Fruit fly (Drosophila melanogaster): ENCODE data around the gene CG33912.
A peak's percentile ranks its signal among the peaks of the same experiment; 100 is the strongest.

Gene CG33912

DNA sequence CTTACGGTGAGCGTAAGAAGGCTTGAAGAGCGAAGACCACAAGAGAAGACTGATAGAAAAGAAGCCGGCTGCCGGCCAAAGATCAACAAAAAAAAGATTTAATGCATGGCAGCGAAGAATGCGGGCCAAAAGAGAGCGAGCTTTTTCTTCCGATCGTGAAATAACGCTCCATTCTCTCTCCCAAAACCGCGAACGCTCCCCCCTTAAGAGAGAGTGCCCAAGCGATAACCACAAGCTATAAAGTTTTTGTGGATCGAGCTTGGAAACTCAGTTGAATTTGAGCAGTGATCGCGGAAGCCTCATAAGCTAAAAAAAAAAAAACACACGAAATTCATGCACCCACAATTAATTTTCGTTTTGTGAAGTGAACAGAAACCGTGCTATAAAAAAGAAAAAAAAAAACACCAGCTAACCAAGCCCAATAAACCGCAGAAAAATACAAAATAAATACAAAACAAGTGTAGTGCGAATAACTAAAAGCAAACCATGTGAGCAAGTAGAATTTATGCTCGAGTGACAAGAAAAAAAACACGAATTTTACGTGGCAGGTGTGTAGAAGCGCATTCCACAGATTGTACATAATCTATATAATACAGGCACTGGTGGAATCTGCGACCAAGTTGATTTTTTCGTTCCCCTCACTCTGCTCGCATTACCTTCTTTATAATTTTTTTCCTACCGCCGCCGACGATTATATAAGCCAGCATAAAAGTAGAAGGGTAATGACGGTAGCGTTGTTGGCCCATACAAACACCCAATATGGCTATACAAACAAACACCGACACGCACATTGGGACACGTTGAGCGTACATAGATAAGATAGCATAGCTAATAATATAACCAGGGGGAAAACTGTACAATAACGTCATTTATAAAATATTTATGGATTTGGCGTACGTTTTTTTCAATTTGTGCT lies 24.9 kb downstream of the CG33912 start, which contains the start of gene CG13252 (continued):
- TF ChIP-seq CG15011 (GFP tag; optimal IDR thresholded peaks at IDR 0.05) (no peak), Opbp (GFP tag; IDR thresholded peaks at IDR 0.05; ENCODE audit: partially characterized antibody) (no peak), insv (GFP tag; optimal IDR thresholded peaks at IDR 0.05) (no peak), CG31441 (GFP tag; IDR thresholded peaks at IDR 0.05) (no peak), zf30C (GFP tag; optimal IDR thresholded peaks at IDR 0.05) (no peak), stwl (tag; optimal IDR thresholded peaks at IDR 0.05) (no peak), dmrt11E (tag; optimal IDR thresholded peaks at IDR 0.05) (no peak), CG4404 (GFP tag; IDR thresholded peaks at IDR 0.05) (no peak), CG6175 (GFP tag; IDR thresholded peaks at IDR 0.05) (no peak), CG30431 (GFP tag; optimal IDR thresholded peaks at IDR 0.05) (no peak), otp (GFP tag; IDR thresholded peaks at IDR 0.05) (no peak), fd102C (GFP tag; optimal IDR thresholded peaks at IDR 0.05) (no peak), CG15696 (tag; optimal IDR thresholded peaks at IDR 0.05) (no peak), CG7928 (GFP tag; optimal IDR thresholded peaks at IDR 0.05) (no peak), ERR (GFP tag; optimal IDR thresholded peaks at IDR 0.05) (no peak), C15 (GFP tag; IDR thresholded peaks at IDR 0.05) (no peak), Xrp1 (GFP tag; IDR thresholded peaks at IDR 0.05) (no peak; the same call in 1 of the 2 replicates), HmgZ (tag; optimal IDR thresholded peaks at IDR 0.05) (peak; percentile 34), CG1024 (GFP tag; IDR thresholded peaks at IDR 0.05) (no peak), E2f1 (GFP tag; IDR thresholded peaks at IDR 0.05) (no peak), CG6813 (GFP tag; optimal IDR thresholded peaks at IDR 0.05) (peak; percentile 31), CG1602 (GFP tag; optimal IDR thresholded peaks at IDR 0.05) (no peak), CG1792 (GFP tag; optimal IDR thresholded peaks at IDR 0.05) (peak; percentile 34), CG6683 (GFP tag; optimal IDR thresholded peaks at IDR 0.05) (no peak), aop (GFP tag; IDR thresholded peaks at IDR 0.05) (no peak), CG6791 (GFP tag; IDR thresholded peaks at IDR 0.05; ENCODE audit: partially characterized antibody) (no peak), CG17829 (tag; optimal IDR thresholded peaks at IDR 0.05) (no peak), CG11560 (tag; IDR thresholded peaks at IDR 0.05) (no peak), CG8765 (GFP tag; IDR thresholded peaks at IDR 0.05) (no peak), maf-S (GFP tag; optimal IDR thresholded peaks at IDR 0.05) (no peak), Pdp1 (GFP tag; optimal IDR thresholded peaks at IDR 0.05) (peak in 1 of 2 experiments; percentile 97), CG12219 (GFP tag; optimal IDR thresholded peaks at IDR 0.05) (peak; percentile 32), zfh1 (GFP tag; IDR thresholded peaks at IDR 0.05) (no peak), scrt (GFP tag; optimal IDR thresholded peaks at IDR 0.05) (no peak), nerfin-2 (GFP tag; IDR thresholded peaks at IDR 0.05; ENCODE audit: partially characterized antibody) (no peak), CG5953 (GFP tag; IDR thresholded peaks at IDR 0.05) (no peak), Atf-2 (GFP tag; optimal IDR thresholded peaks at IDR 0.05) (no peak), CG14441 (GFP tag; IDR thresholded peaks at IDR 0.05) (peak; percentile 42; the same call in 1 of the 2 replicates), CG13624 (GFP tag; optimal IDR thresholded peaks at IDR 0.05) (no peak), pum (GFP tag; optimal IDR thresholded peaks at IDR 0.05) (no peak), pb (GFP tag; optimal IDR thresholded peaks at IDR 0.05) (no peak), oc (tag; optimal IDR thresholded peaks at IDR 0.05) (peak; percentile 32), CG4360 (GFP tag; IDR thresholded peaks at IDR 0.05) (no peak), CG18476 (GFP tag; optimal IDR thresholded peaks at IDR 0.05) (no peak), CG10147 (GFP tag; optimal IDR thresholded peaks at IDR 0.05) (no peak), zen (tag; optimal IDR thresholded peaks at IDR 0.05) (no peak), Hsf (GFP tag; optimal IDR thresholded peaks at IDR 0.05) (peak; percentile 10), NC2α (GFP tag; optimal IDR thresholded peaks at IDR 0.05) (no peak), Lhr (GFP tag; optimal IDR thresholded peaks at IDR 0.05) (no peak)

Data from whole organism, embryonic.